Worm (Caenorhabditis elegans) whole organism, late embryonic: ENCODE data around the gene C25A11.2.

Experiments
- C38D4.7 ChIP-seq: fragments of 200-800 bp; sonication (Bioruptor generic); optimal IDR thresholded peaks from 2 replicates; lab custom pipeline; 2018; ENCODE audit warnings: mild to moderate bottlenecking, missing genetic modification characterization, moderate library complexity, missing compliant biosample characterization
- T23F11.4 ChIP-seq: fragments of 200-800 bp; sonication (Bioruptor generic); optimal IDR thresholded peaks from 2 replicates; lab custom pipeline; 2018; ENCODE audit warnings: mild to moderate bottlenecking, missing genetic modification characterization, missing compliant biosample characterization
- ceh-18 ChIP-seq: sonication (generic microtip); optimal IDR thresholded peaks from 2 replicates; lab custom pipeline; 2016; ENCODE audit warnings: missing genetic modification characterization, missing compliant biosample characterization
- ceh-19 ChIP-seq: fragments of 200-800 bp; sonication (Bioruptor generic); optimal IDR thresholded peaks from 2 replicates; lab custom pipeline; 2018; ENCODE audit warnings: mild to moderate bottlenecking, missing genetic modification characterization, missing compliant biosample characterization
- ceh-2 ChIP-seq: sonication (generic microtip); optimal IDR thresholded peaks from 2 replicates; lab custom pipeline; 2016; ENCODE audit warnings: missing genotype, missing genetic modification characterization, missing compliant biosample characterization
- ceh-22 ChIP-seq: sonication (generic microtip); optimal IDR thresholded peaks from 2 replicates; lab custom pipeline; 2017; ENCODE audit warnings: missing biosample characterization, missing genetic modification characterization
- ceh-31 ChIP-seq: sonication (generic microtip); optimal IDR thresholded peaks from 2 replicates; lab custom pipeline; 2016; ENCODE audit warnings: missing genetic modification characterization, missing compliant biosample characterization
- ceh-34 ChIP-seq: sonication (generic microtip); optimal IDR thresholded peaks from 2 replicates; lab custom pipeline; 2016; ENCODE audit warnings: mild to moderate bottlenecking, missing genetic modification characterization, missing compliant biosample characterization
- ceh-45 ChIP-seq: fragments of 200-800 bp; sonication (Bioruptor generic); IDR thresholded peaks from 2 replicates; pipeline ENCODE4 v1.3.6; 2022; ENCODE audit warnings: missing genetic modification reagents, missing genetic modification characterization, missing compliant biosample characterization
- ceh-6 ChIP-seq: fragments of 200-800 bp; sonication (Bioruptor generic); optimal IDR thresholded peaks from 2 replicates; lab custom pipeline; 2018; ENCODE audit warnings: mild to moderate bottlenecking, missing genetic modification characterization, missing compliant biosample characterization
- dmd-4 ChIP-seq: sonication (generic microtip); optimal IDR thresholded peaks from 2 replicates; lab custom pipeline; 2016; ENCODE audit warnings: borderline replicate concordance, missing genetic modification characterization, missing compliant biosample characterization
- elt-2 ChIP-seq: sonication (generic microtip); optimal IDR thresholded peaks from 2 replicates; lab custom pipeline; 2016; ENCODE audit warnings: missing genetic modification reagents, missing genetic modification characterization, missing compliant biosample characterization
- elt-4 ChIP-seq: sonication (generic microtip); optimal IDR thresholded peaks from 2 replicates; lab custom pipeline; 2016; ENCODE audit warnings: missing genetic modification characterization, missing compliant biosample characterization
- ets-4 ChIP-seq: sonication (generic microtip); optimal IDR thresholded peaks from 2 replicates; lab custom pipeline; 2016; ENCODE audit warnings: missing genetic modification characterization, missing compliant biosample characterization
- fax-1 ChIP-seq: sonication (generic microtip); optimal IDR thresholded peaks from 2 replicates; lab custom pipeline; 2016; ENCODE audit warnings: missing genotype, missing genetic modification characterization, missing compliant biosample characterization
- hlh-15 ChIP-seq: sonication (generic microtip); optimal IDR thresholded peaks from 2 replicates; lab custom pipeline; 2016; ENCODE audit warnings: missing genetic modification characterization, missing compliant biosample characterization
- lin-11 ChIP-seq: fragments of 200-800 bp; sonication (Bioruptor generic); optimal IDR thresholded peaks from 2 replicates; lab custom pipeline; 2018; ENCODE audit warnings: mild to moderate bottlenecking, missing genetic modification characterization, missing compliant biosample characterization
- nfya-1 ChIP-seq: sonication (generic microtip); optimal IDR thresholded peaks from 2 replicates; lab custom pipeline; 2017; ENCODE audit warnings: missing genetic modification characterization, mild to moderate bottlenecking, missing compliant biosample characterization, antibody characterized with exemption, moderate library complexity
- odd-2 ChIP-seq: sonication (generic microtip); optimal IDR thresholded peaks from 2 replicates; lab custom pipeline; 2017; ENCODE audit warnings: antibody characterized with exemption, mild to moderate bottlenecking, missing genetic modification characterization, missing compliant biosample characterization
- pat-9 ChIP-seq: fragments of 200-800 bp; sonication (Bioruptor generic); optimal IDR thresholded peaks from 2 replicates; lab custom pipeline; 2018; ENCODE audit warnings: mild to moderate bottlenecking, missing genetic modification characterization, moderate library complexity, missing compliant biosample characterization
- pax-1 ChIP-seq: fragments of 150-350 bp; optimal IDR thresholded peaks from 2 replicates; lab custom pipeline; 2014; ENCODE audit warnings: missing biosample characterization, missing genetic modification characterization
- pha-2 ChIP-seq: sonication (generic microtip); optimal IDR thresholded peaks from 2 replicates; lab custom pipeline; 2017; ENCODE audit warnings: mild to moderate bottlenecking, missing genetic modification characterization, missing compliant biosample characterization
- pqm-1 ChIP-seq: sonication (generic microtip); optimal IDR thresholded peaks from 2 replicates; lab custom pipeline; 2016; ENCODE audit warnings: missing genetic modification characterization, missing compliant biosample characterization
- pros-1 ChIP-seq: fragments of 150-350 bp; optimal IDR thresholded peaks from 2 replicates; lab custom pipeline; 2014; ENCODE audit warnings: missing biosample characterization, missing genetic modification reagents, missing genetic modification characterization
- ref-2 ChIP-seq: sonication (generic microtip); optimal IDR thresholded peaks from 2 replicates; lab custom pipeline; 2016; ENCODE audit warnings: missing genetic modification characterization, missing compliant biosample characterization
- rnt-1 ChIP-seq: sonication (generic microtip); optimal IDR thresholded peaks from 2 replicates; lab custom pipeline; 2016; ENCODE audit warnings: missing genetic modification characterization, missing compliant biosample characterization
- sox-2 ChIP-seq: fragments of 200-800 bp; sonication (Bioruptor generic); IDR thresholded peaks from 2 replicates; pipeline ENCODE4 v1.3.6; 2022; ENCODE audit warnings: missing genetic modification reagents, missing genetic modification characterization, missing compliant biosample characterization
- tbx-2 ChIP-seq: sonication (generic microtip); optimal IDR thresholded peaks from 2 replicates; lab custom pipeline; 2016; ENCODE audit warnings: missing genetic modification characterization, missing compliant biosample characterization
- tbx-7 ChIP-seq: sonication (generic microtip); optimal IDR thresholded peaks from 2 replicates; lab custom pipeline; 2016; ENCODE audit warnings: missing genotype, missing genetic modification characterization, missing compliant biosample characterization
- ttx-3 ChIP-seq: sonication (generic microtip); optimal IDR thresholded peaks from 2 replicates; lab custom pipeline; 2016; ENCODE audit warnings: missing genetic modification reagents, missing genetic modification characterization, missing compliant biosample characterization
- unc-3 ChIP-seq, 2 experiments: fragments of 200-800 bp in 1 of 2; sonication (Bioruptor generic) in 1 of 2; sonication (generic microtip) in 1 of 2; conservative IDR thresholded peaks in 1 of 2; optimal IDR thresholded peaks in 1 of 2; 2 replicates each; pipeline versions ENCODE4 v1.3.6 to Lab custom; 2016 to 2022; ENCODE audit warnings: missing compliant biosample characterization in 2 of 2, missing genetic modification characterization in 2 of 2, missing genetic modification reagents in 1 of 2
- unc-86 ChIP-seq: sonication (generic microtip); optimal IDR thresholded peaks from 2 replicates; lab custom pipeline; 2016; ENCODE audit warnings: missing genetic modification characterization, missing compliant biosample characterization

The C25A11.2 gene

DNA sequence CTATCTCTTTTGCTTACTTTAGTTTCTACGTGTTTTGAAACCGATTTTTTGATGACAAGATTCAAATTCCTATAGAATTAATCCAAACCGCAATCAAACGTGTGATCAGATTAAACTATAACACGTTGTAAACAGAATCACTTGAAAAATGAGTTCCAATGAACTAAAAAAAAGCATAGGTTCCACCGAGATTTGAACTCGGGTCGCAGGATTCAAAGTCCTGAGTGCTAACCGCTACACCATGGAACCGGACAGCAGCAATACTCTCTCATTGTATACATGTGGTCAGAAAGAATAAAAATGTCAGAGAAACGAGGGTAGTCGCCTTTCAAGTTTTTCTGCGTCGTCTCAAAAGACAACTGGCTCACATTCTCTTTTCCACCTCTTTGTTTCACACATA lies 22.5 kb upstream of the C25A11.2 start (continued):
- TF ChIP-seq elt-4 (tag; lab: Kevin White, UChicago) (no peak), ceh-34 (tag; lab: Kevin White, UChicago) (no peak), C38D4.7 (GFP tag; lab: Kevin White, UChicago) (peak; percentile 21), hlh-15 (no peak), T23F11.4 (GFP tag; lab: Kevin White, UChicago) (peak; percentile 14), pat-9 (tag; lab: Kevin White, UChicago) (peak; percentile 36), pax-1 (tag; lab: Kevin White, UChicago) (no peak), nfya-1 (tag; lab: Kevin White, UChicago) (peak; percentile 23), tbx-7 (tag; lab: Kevin White, UChicago) (no peak), ceh-45 (GFP tag; lab: Robert Waterston, UW) (peak; percentile 65; the same call in 1 of the 2 replicates)
- TF ChIP-seq, all 69 proteins: peak for 21

DNA sequence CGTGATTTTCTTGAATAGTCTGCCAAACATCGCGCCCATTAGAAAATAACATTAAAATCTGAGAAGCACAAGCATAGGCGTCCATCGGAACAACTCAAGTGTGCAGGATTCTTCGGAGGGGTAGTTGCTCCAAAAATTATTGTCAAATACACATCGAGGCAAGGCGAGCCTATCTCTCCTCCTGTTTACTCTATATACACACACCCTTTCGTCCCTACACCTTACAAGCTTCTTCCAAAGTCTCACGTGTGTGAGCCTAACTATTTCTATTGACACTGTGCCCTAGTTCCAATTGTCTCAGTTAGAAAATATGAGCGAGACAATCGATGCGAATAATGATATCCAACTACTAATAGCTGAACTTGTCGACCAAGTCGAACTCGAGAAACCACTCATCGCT lies 22.0 kb upstream of the C25A11.2 start:
- TF ChIP-seq ceh-18 (tag; lab: Kevin White, UChicago) (no peak), ceh-19 (GFP tag; lab: Kevin White, UChicago) (no peak), pqm-1 (tag; lab: Kevin White, UChicago) (no peak), pat-9 (tag; lab: Kevin White, UChicago) (no peak), unc-86 (tag; lab: Kevin White, UChicago) (no peak), ceh-22 (tag; lab: Kevin White, UChicago) (no peak), pax-1 (tag; lab: Kevin White, UChicago) (no peak), odd-2 (tag; lab: Kevin White, UChicago) (no peak), lin-11 (tag; lab: Kevin White, UChicago) (no peak)

DNA sequence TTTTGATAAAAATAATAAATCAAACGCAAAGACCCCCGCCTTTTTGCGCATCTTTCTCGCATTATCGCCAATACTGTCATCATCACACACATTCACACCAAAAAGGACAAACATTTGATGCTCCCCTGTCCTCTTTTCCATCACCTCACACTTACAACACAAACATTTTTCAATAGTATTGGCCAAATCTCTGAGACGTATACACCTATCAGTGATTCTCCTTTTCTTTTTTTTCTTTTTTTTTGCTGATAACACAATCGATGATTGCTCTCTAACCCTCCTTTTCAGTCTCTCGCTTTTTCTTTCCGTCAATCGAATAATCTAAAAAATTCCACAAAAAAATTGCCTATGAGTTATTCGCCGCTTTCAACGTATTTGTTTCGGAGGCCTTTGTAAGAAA lies 17.0 kb upstream of the C25A11.2 start:
- TF ChIP-seq elt-4 (tag; lab: Kevin White, UChicago) (no peak), rnt-1 (tag; lab: Kevin White, UChicago) (no peak), ceh-34 (tag; lab: Kevin White, UChicago) (no peak), elt-2 (tag; lab: Kevin White, UChicago) (peak; percentile 70), pros-1 (tag; lab: Kevin White, UChicago) (no peak)

DNA sequence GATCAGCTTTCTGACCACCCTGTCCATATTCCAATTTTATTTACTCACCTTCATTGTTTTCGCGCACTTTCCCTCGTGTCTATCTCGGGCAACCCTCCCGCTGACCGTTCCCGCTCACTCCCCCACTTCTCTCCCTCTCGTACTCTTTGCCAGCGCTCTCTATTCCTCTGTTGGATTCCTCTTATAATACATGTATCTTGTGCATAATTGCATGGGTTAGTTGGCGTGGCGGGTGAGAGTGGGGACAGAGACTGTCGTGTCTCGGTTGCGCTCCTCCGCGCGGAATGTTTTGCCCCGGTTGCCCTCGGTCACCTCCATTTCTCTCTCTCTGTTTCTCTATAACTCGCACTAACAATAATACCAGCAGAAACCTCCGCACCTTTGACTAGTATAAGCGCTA lies 11.7 kb upstream of the C25A11.2 start:
- TF ChIP-seq tbx-7 (tag; lab: Kevin White, UChicago) (no peak), ceh-31 (tag; lab: Kevin White, UChicago) (peak; percentile 55), T23F11.4 (GFP tag; lab: Kevin White, UChicago) (peak; percentile 1), pax-1 (tag; lab: Kevin White, UChicago) (peak; percentile 66), ceh-45 (GFP tag; lab: Robert Waterston, UW) (0 out of 2 replicates have a peak, but pooled peaks have one; percentile 30), ceh-22 (tag; lab: Kevin White, UChicago) (peak; percentile 34), ceh-2 (tag; lab: Kevin White, UChicago) (peak; percentile 74), ceh-6 (GFP tag; lab: Kevin White, UChicago) (peak; percentile 43), pha-2 (tag; lab: Kevin White, UChicago) (peak; percentile 7), ets-4 (tag; lab: Kevin White, UChicago) (peak; percentile 5), ceh-34 (tag; lab: Kevin White, UChicago) (peak; percentile 45), ttx-3 (tag; lab: Kevin White, UChicago) (no peak), pros-1 (tag; lab: Kevin White, UChicago) (peak; percentile 74), ref-2 (tag; lab: Kevin White, UChicago) (peak; percentile 54), nfya-1 (tag; lab: Kevin White, UChicago) (peak; percentile 3), odd-2 (tag; lab: Kevin White, UChicago) (no peak), tbx-2 (tag; lab: Kevin White, UChicago) (peak; percentile 59), sox-2 (GFP tag; lab: Robert Waterston, UW) (no peak), fax-1 (tag; lab: Kevin White, UChicago) (no peak), dmd-4 (tag; lab: Kevin White, UChicago) (peak; percentile 53), unc-3 (GFP tag; conservative IDR thresholded peaks at IDR 0.05; lab: Robert Waterston, UW) (no peak), unc-3 (tag; optimal IDR thresholded peaks at IDR 0.05; lab: Kevin White, UChicago) (no peak)
